Fruit fly (Drosophila melanogaster): ENCODE measurements around the gene Cox10.

Cox10 gene

DNA sequence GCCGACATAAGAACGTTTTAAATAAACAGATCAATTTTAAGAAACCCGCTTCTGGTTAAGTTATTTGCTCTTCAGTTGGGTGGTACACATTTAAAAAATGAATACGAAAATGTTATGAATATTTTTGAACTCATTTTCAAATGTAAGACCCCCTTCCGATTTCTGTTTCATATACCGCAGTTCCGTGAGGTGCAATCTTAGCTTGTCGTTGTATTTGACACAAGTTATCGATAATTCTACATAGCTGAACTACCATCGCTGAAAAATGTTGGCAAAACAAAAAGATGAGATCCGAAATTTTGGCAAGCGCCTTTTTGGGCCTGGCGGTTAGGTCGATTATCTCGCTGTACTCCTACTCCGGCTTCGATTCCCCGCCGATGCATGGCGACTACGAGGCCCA, 48.6 kb downstream of the Cox10 start, which contains the start of gene gny (continued):
- TF ChIP-seq HmgZ (tag; optimal IDR thresholded peaks at IDR 0.05) (peak; percentile 32), BEAF-32 (GFP tag; optimal IDR thresholded peaks at IDR 0.05) (peak; percentile 43), pzg (GFP tag; optimal IDR thresholded peaks at IDR 0.05) (peak; percentile 81), Bgb (GFP tag; IDR thresholded peaks at IDR 0.05; ENCODE audit: partially characterized antibody) (peak; percentile 38; the same call in 1 of the 2 replicates), CG12236 (GFP tag; optimal IDR thresholded peaks at IDR 0.05) (no peak), Atf3 (GFP tag; optimal IDR thresholded peaks at IDR 0.05) (no peak), nmo (GFP tag; optimal IDR thresholded peaks at IDR 0.05) (peak; percentile 3), CG16813 (GFP tag; IDR thresholded peaks at IDR 0.05; ENCODE audit: partially characterized antibody) (peak; percentile 39; the same call in 2 of the 3 replicates), gfzf (GFP tag; optimal IDR thresholded peaks at IDR 0.05) (peak; percentile 19), pfk (GFP tag; optimal IDR thresholded peaks at IDR 0.05) (peak; percentile 97), CG9797 (GFP tag; optimal IDR thresholded peaks at IDR 0.05) (peak; percentile 11), HmgD (GFP tag; optimal IDR thresholded peaks at IDR 0.05) (peak; percentile 39), zfh2 (GFP tag; optimal IDR thresholded peaks at IDR 0.05) (no peak), amos (GFP tag; IDR thresholded peaks at IDR 0.05; ENCODE audit: partially characterized antibody) (no peak; the same call in 1 of the 2 replicates), CG8944 (GFP tag; optimal IDR thresholded peaks at IDR 0.05) (no peak), Scr (GFP tag; IDR thresholded peaks at IDR 0.05; ENCODE audit: partially characterized antibody) (peak; percentile 29)

DNA sequence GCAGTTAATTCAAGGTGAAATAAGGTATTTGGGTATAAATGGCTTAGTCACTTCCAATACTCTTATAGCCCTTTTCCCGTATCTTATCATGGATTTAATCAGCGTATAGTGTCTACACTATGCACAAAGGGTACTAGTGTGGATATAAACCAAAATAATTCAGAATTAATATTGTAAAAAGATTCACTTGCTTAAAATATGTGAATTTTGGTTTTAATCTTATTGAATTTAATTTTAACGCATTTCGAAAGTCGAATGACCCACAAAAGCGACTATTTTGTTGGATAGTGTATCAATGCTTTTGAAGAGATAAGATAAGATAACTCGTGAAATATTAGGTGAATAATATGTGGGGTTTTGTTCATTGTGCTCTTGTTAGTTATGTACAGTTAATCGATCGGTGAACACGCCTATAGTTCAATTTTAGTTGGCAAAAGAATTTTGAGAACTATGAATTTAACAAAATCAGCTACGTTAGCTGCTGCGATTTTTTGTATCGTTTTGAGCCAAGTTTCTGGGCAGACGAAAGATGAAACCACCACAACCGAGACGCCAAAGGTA, 50.7 kb downstream of the Cox10 start, which contains the start of gene CG5096:
Gene CG5096 (plus strand): TSS at position 374 of the 561 bp plus-strand sequence.
- peak; percentile 87 for TF ChIP-seq Asciz (GFP tag; optimal IDR thresholded peaks at IDR 0.05)
- TF ChIP-seq CG10959 (GFP tag; IDR thresholded peaks at IDR 0.05), result peak; percentile 51; the same call in 1 of the 2 replicates
- TF ChIP-seq D19A (tag; optimal IDR thresholded peaks at IDR 0.05), result peak; percentile 96
- TF ChIP-seq pita (GFP tag; optimal IDR thresholded peaks at IDR 0.05), result no peak
- peak; percentile 19 for TF ChIP-seq NC2β (GFP tag; optimal IDR thresholded peaks at IDR 0.05)
- peak; percentile 89 for TF ChIP-seq sug (tag; optimal IDR thresholded peaks at IDR 0.05)
- peak; percentile 95 for TF ChIP-seq HmgZ (tag; optimal IDR thresholded peaks at IDR 0.05)
- peak; percentile 49 for TF ChIP-seq CG3838 (GFP tag; optimal IDR thresholded peaks at IDR 0.05)
- TF ChIP-seq CG14710 (tag; optimal IDR thresholded peaks at IDR 0.05), result peak; percentile 67
- peak; percentile 62 for TF ChIP-seq CHES-1-like (GFP tag; optimal IDR thresholded peaks at IDR 0.05)
- TF ChIP-seq CG17829 (tag; optimal IDR thresholded peaks at IDR 0.05), result peak; percentile 88
- TF ChIP-seq kni (GFP tag; optimal IDR thresholded peaks at IDR 0.05), result no peak
- no peak for TF ChIP-seq stwl (tag; optimal IDR thresholded peaks at IDR 0.05)
- TF ChIP-seq Dfd (GFP tag; optimal IDR thresholded peaks at IDR 0.05), result no peak
- peak; percentile 70 for TF ChIP-seq CG11723 (GFP tag; optimal IDR thresholded peaks at IDR 0.05)
- peak; percentile 93 for TF ChIP-seq CG13424 (tag; optimal IDR thresholded peaks at IDR 0.05)
- peak; percentile 92 for TF ChIP-seq CG3281 (GFP tag; optimal IDR thresholded peaks at IDR 0.05)
- peak; percentile 82 for TF ChIP-seq CG12155 (GFP tag; optimal IDR thresholded peaks at IDR 0.05)
- TF ChIP-seq h (optimal IDR thresholded peaks at IDR 0.05), result no peak
- no peak for TF ChIP-seq Elba2 (GFP tag; optimal IDR thresholded peaks at IDR 0.05)
- peak; percentile 74 for TF ChIP-seq CG1529 (GFP tag; optimal IDR thresholded peaks at IDR 0.05)
- TF ChIP-seq mam (GFP tag; optimal IDR thresholded peaks at IDR 0.05), result peak; percentile 86
- TF ChIP-seq kay (GFP tag; optimal IDR thresholded peaks at IDR 0.05), result peak; percentile 86
- TF ChIP-seq CG4730 (GFP tag; IDR thresholded peaks at IDR 0.05), result peak; percentile 80
- peak; percentile 85 for TF ChIP-seq Oaz (GFP tag; IDR thresholded peaks at IDR 0.05)
- peak; percentile 55; the same call in 1 of the 2 replicates for TF ChIP-seq ham (GFP tag; IDR thresholded peaks at IDR 0.05)
- peak; percentile 84 for TF ChIP-seq CG15011 (GFP tag; optimal IDR thresholded peaks at IDR 0.05)
- TF ChIP-seq ftz-f1 (GFP tag; optimal IDR thresholded peaks at IDR 0.05), result peak; percentile 29
- peak; percentile 79 for TF ChIP-seq CG13624 (GFP tag; optimal IDR thresholded peaks at IDR 0.05)
- TF ChIP-seq bab2 (GFP tag; optimal IDR thresholded peaks at IDR 0.05), result peak; percentile 78
- peak; percentile 67 for TF ChIP-seq kah (GFP tag; optimal IDR thresholded peaks at IDR 0.05)
- no peak for TF ChIP-seq CG9876 (GFP tag; optimal IDR thresholded peaks at IDR 0.05)
- TF ChIP-seq CG6791 (GFP tag; IDR thresholded peaks at IDR 0.05; ENCODE audit: partially characterized antibody), result no peak
- TF ChIP-seq Camta (GFP tag; optimal IDR thresholded peaks at IDR 0.05), result peak; percentile 78

Data from whole organism, embryonic.